Worm (Caenorhabditis elegans) whole organism, L2 larva: Measurements from ENCODE around the gene K02C4.5.

ENCODE experiments used
- C34F6.9 ChIP-seq: fragments of 150-350 bp; optimal IDR thresholded peaks from 2 replicates; lab custom pipeline; 2014; ENCODE audit warnings: missing biosample characterization, missing genetic modification characterization
- F13H6.1 ChIP-seq: sonication (generic microtip); optimal IDR thresholded peaks from 2 replicates; lab custom pipeline; 2016; ENCODE audit warnings: missing genetic modification characterization, missing compliant biosample characterization
- R02D3.7 ChIP-seq: fragments of 150-350 bp; optimal IDR thresholded peaks from 2 replicates; lab custom pipeline; 2014; ENCODE audit warnings: missing biosample characterization, missing genetic modification characterization
- Y55F3AM.14 ChIP-seq: fragments of 200-800 bp; sonication (Bioruptor generic); optimal IDR thresholded peaks from 2 replicates; lab custom pipeline; 2018; ENCODE audit warnings: mild to moderate bottlenecking, missing genetic modification characterization, missing compliant biosample characterization
- ZK546.5 ChIP-seq: sonication (generic microtip); optimal IDR thresholded peaks from 2 replicates; lab custom pipeline; 2017; ENCODE audit warnings: missing biosample characterization, missing genetic modification characterization
- alr-1 ChIP-seq: fragments of 150-350 bp; optimal IDR thresholded peaks from 2 replicates; lab custom pipeline; 2014; ENCODE audit warnings: missing biosample characterization, missing genetic modification characterization
- aly-2 ChIP-seq: fragments of 150-350 bp; optimal IDR thresholded peaks from 2 replicates; lab custom pipeline; 2014; ENCODE audit warnings: missing biosample characterization, missing genetic modification characterization
- ama-1 ChIP-seq: fragments of 150-350 bp; optimal IDR thresholded peaks from 2 replicates; lab custom pipeline; 2018; ENCODE audit warnings: inconsistent platforms
- blmp-1 ChIP-seq: sonication (generic microtip); optimal IDR thresholded peaks from 2 replicates; lab custom pipeline; 2017; ENCODE audit warnings: missing genetic modification characterization, mild to moderate bottlenecking, missing compliant biosample characterization, antibody characterized with exemption, moderate library complexity; ENCODE audit not compliant: insufficient read depth
- ceh-16 ChIP-seq: fragments of 150-350 bp; optimal IDR thresholded peaks from 2 replicates; lab custom pipeline; 2014; ENCODE audit warnings: missing biosample characterization, missing genetic modification characterization
- ceh-82 ChIP-seq: fragments of 150-350 bp; optimal IDR thresholded peaks from 2 replicates; lab custom pipeline; 2014; ENCODE audit warnings: missing biosample characterization, missing genetic modification characterization
- crh-2 ChIP-seq: sonication (generic microtip); optimal IDR thresholded peaks from 2 replicates; lab custom pipeline; 2017; ENCODE audit warnings: missing biosample characterization, missing genetic modification characterization
- dmd-4 ChIP-seq: sonication (generic microtip); optimal IDR thresholded peaks from 2 replicates; lab custom pipeline; 2017; ENCODE audit warnings: missing biosample characterization, missing genetic modification characterization
- egl-27 ChIP-seq: sonication (generic microtip); optimal IDR thresholded peaks from 3 replicates; lab custom pipeline; 2017; ENCODE audit warnings: missing biosample characterization, missing genetic modification reagents, missing genetic modification characterization
- elt-1 ChIP-seq: fragments of 150-350 bp; optimal IDR thresholded peaks from 2 replicates; lab custom pipeline; 2014; ENCODE audit warnings: missing biosample characterization, missing genetic modification characterization
- elt-3 ChIP-seq: sonication (generic microtip); optimal IDR thresholded peaks from 2 replicates; lab custom pipeline; 2017; ENCODE audit warnings: missing biosample characterization, missing genetic modification characterization
- fos-1 ChIP-seq: fragments of 150-350 bp; optimal IDR thresholded peaks from 2 replicates; lab custom pipeline; 2014; ENCODE audit warnings: missing biosample characterization, missing genetic modification characterization
- gmeb-1 ChIP-seq: fragments of 150-350 bp; optimal IDR thresholded peaks from 2 replicates; lab custom pipeline; 2014; ENCODE audit warnings: missing biosample characterization, missing genetic modification characterization
- lin-11 ChIP-seq: fragments of 150-350 bp; sonication (generic microtip); optimal IDR thresholded peaks from 2 replicates; lab custom pipeline; 2014; ENCODE audit warnings: missing biosample characterization, missing genetic modification characterization, inconsistent platforms, mixed read lengths
- lin-13 ChIP-seq: fragments of 150-350 bp; optimal IDR thresholded peaks from 2 replicates; lab custom pipeline; 2014; ENCODE audit warnings: missing biosample characterization, missing genetic modification reagents, missing genetic modification characterization
- lin-39 ChIP-seq: fragments of 150-350 bp; optimal IDR thresholded peaks from 2 replicates; lab custom pipeline; 2014; ENCODE audit warnings: missing biosample characterization, missing genetic modification reagents, missing genetic modification characterization
- lsy-2 ChIP-seq, 2 experiments: fragments of 150-350 bp in 1 of 2; sonication (generic microtip) in 1 of 2; optimal IDR thresholded peaks; 2 replicates each; lab custom pipeline; 2014 to 2017; ENCODE audit warnings: missing biosample characterization in 2 of 2, missing genetic modification characterization in 2 of 2
- mab-5 ChIP-seq: fragments of 150-350 bp; optimal IDR thresholded peaks from 2 replicates; lab custom pipeline; 2014; ENCODE audit warnings: missing biosample characterization, missing genetic modification characterization
- mbf-1 ChIP-seq: sonication (generic microtip); optimal IDR thresholded peaks from 2 replicates; lab custom pipeline; 2017; ENCODE audit warnings: missing biosample characterization, missing genetic modification characterization
- mdl-1 ChIP-seq, 2 experiments: fragments of 150-350 bp in 1 of 2; sonication (generic microtip) in 1 of 2; optimal IDR thresholded peaks; 2 replicates each; lab custom pipeline; 2017; ENCODE audit warnings: missing biosample characterization in 2 of 2, missing genetic modification characterization in 2 of 2
- nhr-10 ChIP-seq: sonication (generic microtip); optimal IDR thresholded peaks from 2 replicates; lab custom pipeline; 2017; ENCODE audit warnings: missing biosample characterization, missing genetic modification characterization
- nhr-11 ChIP-seq: fragments of 150-350 bp; optimal IDR thresholded peaks from 2 replicates; lab custom pipeline; 2014; ENCODE audit warnings: missing biosample characterization, missing genetic modification characterization
- nhr-12 ChIP-seq: fragments of 150-350 bp; optimal IDR thresholded peaks from 2 replicates; lab custom pipeline; 2014; ENCODE audit warnings: missing biosample characterization, missing genetic modification characterization
- nhr-129 ChIP-seq: fragments of 150-350 bp; optimal IDR thresholded peaks from 2 replicates; lab custom pipeline; 2014; ENCODE audit warnings: missing biosample characterization, missing genetic modification characterization
- nhr-21 ChIP-seq: fragments of 150-350 bp; optimal IDR thresholded peaks from 2 replicates; lab custom pipeline; 2014; ENCODE audit warnings: missing biosample characterization, missing genetic modification characterization
- nhr-23 ChIP-seq: fragments of 150-350 bp; optimal IDR thresholded peaks from 2 replicates; lab custom pipeline; 2014; ENCODE audit warnings: missing biosample characterization, missing genetic modification reagents, missing genetic modification characterization
- nhr-237 ChIP-seq: fragments of 150-350 bp; optimal IDR thresholded peaks from 2 replicates; lab custom pipeline; 2014; ENCODE audit warnings: missing biosample characterization, missing genetic modification characterization
- nhr-25 ChIP-seq: fragments of 150-350 bp; sonication (generic microtip); optimal IDR thresholded peaks from 3 replicates; lab custom pipeline; 2014; ENCODE audit warnings: missing biosample characterization, missing genetic modification characterization
- nhr-6 ChIP-seq: fragments of 150-350 bp; optimal IDR thresholded peaks from 2 replicates; lab custom pipeline; 2014; ENCODE audit warnings: missing biosample characterization, missing genetic modification characterization
- nhr-77 ChIP-seq: fragments of 150-350 bp; optimal IDR thresholded peaks from 2 replicates; lab custom pipeline; 2014; ENCODE audit warnings: missing biosample characterization, missing genetic modification characterization
- peb-1 ChIP-seq: fragments of 150-350 bp; optimal IDR thresholded peaks from 2 replicates; lab custom pipeline; 2014; ENCODE audit warnings: missing biosample characterization, missing genetic modification characterization
- sem-4 ChIP-seq: fragments of 150-350 bp; optimal IDR thresholded peaks from 2 replicates; lab custom pipeline; 2014; ENCODE audit warnings: missing biosample characterization, missing genetic modification reagents, missing genetic modification characterization
- skn-1 ChIP-seq: sonication (generic microtip); optimal IDR thresholded peaks from 2 replicates; lab custom pipeline; 2017; ENCODE audit warnings: missing biosample characterization, missing genetic modification characterization
- sma-3 ChIP-seq: sonication (generic microtip); optimal IDR thresholded peaks from 2 replicates; lab custom pipeline; 2016; ENCODE audit warnings: missing genetic modification reagents, missing genetic modification characterization, missing compliant biosample characterization
- sma-9 ChIP-seq, 2 experiments: fragments of 150-350 bp in 1 of 2; sonication (generic microtip) in 1 of 2; optimal IDR thresholded peaks; 2 replicates each; lab custom pipeline; 2014 to 2016; ENCODE audit warnings: missing genetic modification characterization in 2 of 2, mild to moderate bottlenecking in 1 of 2, missing biosample characterization in 1 of 2, missing compliant biosample characterization in 1 of 2, missing genetic modification reagents in 1 of 2, moderate library complexity in 1 of 2
- snpc-4 ChIP-seq: fragments of 150-350 bp; optimal IDR thresholded peaks from 2 replicates; lab custom pipeline; 2014; ENCODE audit warnings: missing biosample characterization, missing genetic modification characterization
- unc-39 ChIP-seq: fragments of 150-350 bp; optimal IDR thresholded peaks from 2 replicates; lab custom pipeline; 2014; ENCODE audit warnings: missing biosample characterization, missing genetic modification characterization
- unc-55 ChIP-seq: fragments of 150-350 bp; sonication (generic microtip); optimal IDR thresholded peaks from 3 replicates; lab custom pipeline; 2014; ENCODE audit warnings: missing biosample characterization, missing genetic modification reagents, missing genetic modification characterization
- unc-62 ChIP-seq: fragments of 150-350 bp; optimal IDR thresholded peaks from 2 replicates; lab custom pipeline; 2014; ENCODE audit warnings: missing biosample characterization, missing genetic modification reagents, missing genetic modification characterization
- zag-1 ChIP-seq: fragments of 150-350 bp; optimal IDR thresholded peaks from 2 replicates; lab custom pipeline; 2014; ENCODE audit warnings: missing biosample characterization, missing genetic modification characterization
- ztf-1 ChIP-seq: fragments of 200-800 bp; sonication (Bioruptor generic); conservative IDR thresholded peaks from 2 replicates; pipeline ENCODE4 v1.3.6; 2022; ENCODE audit warnings: missing genetic modification characterization, missing compliant biosample characterization
- ztf-11 ChIP-seq: sonication (generic microtip); optimal IDR thresholded peaks from 2 replicates; lab custom pipeline; 2017; ENCODE audit warnings: missing biosample characterization, missing genetic modification characterization
- ztf-4 ChIP-seq: fragments of 150-350 bp; optimal IDR thresholded peaks from 2 replicates; lab custom pipeline; 2014; ENCODE audit warnings: missing biosample characterization, missing genetic modification characterization

The K02C4.5 gene

DNA sequence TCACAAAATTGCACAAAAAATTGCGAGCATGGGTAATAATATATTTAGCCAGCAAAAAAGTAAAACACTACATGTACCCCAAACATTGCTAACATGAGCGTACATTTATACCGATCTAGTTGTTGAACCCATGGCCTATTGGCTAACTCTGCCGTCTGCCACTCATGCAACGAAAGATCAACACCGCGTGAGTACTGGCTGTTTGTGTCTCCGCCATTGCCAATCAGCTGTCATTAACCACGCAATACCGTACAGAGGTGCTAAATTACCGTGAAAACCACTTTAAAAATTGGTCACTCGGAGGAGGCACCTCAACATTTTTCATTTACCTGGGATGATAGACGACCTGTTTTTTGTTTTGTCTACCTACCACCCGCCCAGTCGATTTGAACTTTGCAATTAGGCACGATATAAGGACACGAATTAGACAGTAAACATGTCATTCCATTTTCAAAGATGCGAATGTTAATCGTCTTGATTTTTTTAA is 2.9 kb upstream of the K02C4.5 start, which contains the start of gene K02C4.2 (continued):
- TF ChIP-seq nhr-237 (no peak), R02D3.7 (tag; lab: Kevin White, UChicago) (no peak), ceh-82 (tag; lab: Kevin White, UChicago) (no peak), ztf-11 (no peak), blmp-1 (tag; lab: Kevin White, UChicago) (peak; percentile 36), ztf-1 (no peak), lin-39 (tag; lab: Kevin White, UChicago) (no peak), sem-4 (peak; percentile 69), aly-2 (tag; lab: Kevin White, UChicago) (no peak), ceh-16 (peak; percentile 57), lin-13 (GFP tag; lab: Kevin White, UChicago) (peak; percentile 50), mdl-1 (tag; optimal IDR thresholded peaks at IDR 0.05; lab: Kevin White, UChicago) (peak in 1 of 2 experiments; percentile 9), lsy-2 (tag; optimal IDR thresholded peaks at IDR 0.05; lab: Kevin White, UChicago) (peak; percentile 12 to 73), nhr-23 (no peak), unc-62 (no peak), sma-3 (GFP tag; lab: Kevin White, UChicago) (peak; percentile 81), crh-2 (tag; lab: Kevin White, UChicago) (peak; percentile 80), skn-1 (no peak), nhr-129 (peak; percentile 95), peb-1 (tag; lab: Kevin White, UChicago) (no peak), zag-1 (tag; lab: Kevin White, UChicago) (peak; percentile 36), egl-27 (tag; lab: Kevin White, UChicago) (no peak), snpc-4 (tag; lab: Kevin White, UChicago) (peak; percentile 42)
- TF ChIP-seq, all 48 proteins: peak for 23

ce11 chrII:8086803-8087202 is 8.6 kb downstream of the K02C4.5 start, which contains the start of gene K02C4.3:
K02C4.3 (minus strand) TSS chrII:8086853.
- TF ChIP-seq skn-1 (no peak), lsy-2 (tag; optimal IDR thresholded peaks at IDR 0.05; lab: Kevin White, UChicago) (peak; percentile 61 to 87), nhr-77 (tag; lab: Kevin White, UChicago) (no peak), lin-39 (tag; lab: Kevin White, UChicago) (no peak), mab-5 (tag; lab: Kevin White, UChicago) (peak; percentile 40), lin-13 (GFP tag; lab: Kevin White, UChicago) (peak; percentile 65), nhr-21 (peak; percentile 51), Y55F3AM.14 (GFP tag; lab: Kevin White, UChicago) (no peak), elt-1 (tag; lab: Kevin White, UChicago) (no peak), blmp-1 (tag; lab: Kevin White, UChicago) (no peak), elt-3 (no peak), dmd-4 (tag; lab: Kevin White, UChicago) (no peak), zag-1 (tag; lab: Kevin White, UChicago) (no peak), ztf-1 (no peak), nhr-23 (no peak), ztf-11 (no peak), F13H6.1 (peak; percentile 55), unc-55 (GFP tag; lab: Kevin White, UChicago) (peak; percentile 69), sma-9 (GFP tag; optimal IDR thresholded peaks at IDR 0.05; lab: Kevin White, UChicago) (peak; percentile 80), sma-9 (tag; optimal IDR thresholded peaks at IDR 0.05; lab: Kevin White, UChicago) (no peak), peb-1 (tag; lab: Kevin White, UChicago) (no peak), fos-1 (peak; percentile 53), nhr-129 (peak; percentile 64), sma-3 (GFP tag; lab: Kevin White, UChicago) (peak; percentile 63), nhr-12 (tag; lab: Kevin White, UChicago) (no peak), mbf-1 (tag; lab: Kevin White, UChicago) (no peak), gmeb-1 (peak; percentile 92), lin-11 (tag; lab: Kevin White, UChicago) (peak; percentile 52), nhr-6 (peak; percentile 16), egl-27 (tag; lab: Kevin White, UChicago) (no peak), mdl-1 (tag; optimal IDR thresholded peaks at IDR 0.05; lab: Kevin White, UChicago) (no peak), R02D3.7 (tag; lab: Kevin White, UChicago) (no peak), alr-1 (tag; lab: Kevin White, UChicago) (no peak), ceh-16 (no peak), nhr-25 (tag; lab: Kevin White, UChicago) (peak; percentile 66), ama-1 (no peak), aly-2 (tag; lab: Kevin White, UChicago) (no peak), nhr-10 (tag; lab: Kevin White, UChicago) (no peak), sem-4 (peak; percentile 24), ceh-82 (tag; lab: Kevin White, UChicago) (no peak), unc-62 (no peak), nhr-11 (tag; lab: Kevin White, UChicago) (no peak), nhr-237 (no peak), ZK546.5 (tag; lab: Kevin White, UChicago) (no peak), snpc-4 (tag; lab: Kevin White, UChicago) (peak; percentile 87), C34F6.9 (peak; percentile 81), ztf-4 (tag; lab: Kevin White, UChicago) (peak; percentile 51), unc-39 (tag; lab: Kevin White, UChicago) (no peak), crh-2 (tag; lab: Kevin White, UChicago) (peak; percentile 83)
